Fruit fly (Drosophila melanogaster): ENCODE measurements around the gene Arr1.

Arr1 gene

dm6 chr2L:18125649-18126048 is 47.6 kb downstream of the Arr1 start, which contains the start of gene Grl36b:
Gene Grl36b (minus strand): TSS chr2L:18125749.
- TF ChIP-seq CG8478 (optimal IDR thresholded peaks at IDR 0.05): no peak
- TF ChIP-seq CTCF (optimal IDR thresholded peaks at IDR 0.05): no peak

All from S2 (cell line).